Worm (Caenorhabditis elegans): ENCODE measurements around the gene ten-1.

ten-1 gene

ce11 chrIII:6857390-6857848 is 36.7 kb downstream of the ten-1 start (continued):
- TF ChIP-seq swsn-7 (tag; optimal IDR thresholded peaks at IDR 0.05) (no peak), Y116A8C.19 (tag; optimal IDR thresholded peaks at IDR 0.05; ENCODE audit: borderline replicate concordance) (no peak), nhr-47 (tag; optimal IDR thresholded peaks at IDR 0.05) (peak; percentile 5), elt-2 (tag; optimal IDR thresholded peaks at IDR 0.05) (peak; percentile 67), nhr-71 (tag; optimal IDR thresholded peaks at IDR 0.05) (peak; percentile 70), ets-5 (GFP tag; IDR thresholded peaks at IDR 0.05) (no peak), rnt-1 (tag; optimal IDR thresholded peaks at IDR 0.05) (peak; percentile 39), unc-62 (GFP tag; optimal IDR thresholded peaks at IDR 0.05) (no peak), zag-1 (tag; optimal IDR thresholded peaks at IDR 0.05) (no peak), snu-23 (GFP tag; optimal IDR thresholded peaks at IDR 0.05) (peak; percentile 78), unc-86 (tag; optimal IDR thresholded peaks at IDR 0.05) (no peak), pag-3 (tag; optimal IDR thresholded peaks at IDR 0.05; ENCODE audit: borderline replicate concordance, insufficient read depth) (no peak)

DNA sequence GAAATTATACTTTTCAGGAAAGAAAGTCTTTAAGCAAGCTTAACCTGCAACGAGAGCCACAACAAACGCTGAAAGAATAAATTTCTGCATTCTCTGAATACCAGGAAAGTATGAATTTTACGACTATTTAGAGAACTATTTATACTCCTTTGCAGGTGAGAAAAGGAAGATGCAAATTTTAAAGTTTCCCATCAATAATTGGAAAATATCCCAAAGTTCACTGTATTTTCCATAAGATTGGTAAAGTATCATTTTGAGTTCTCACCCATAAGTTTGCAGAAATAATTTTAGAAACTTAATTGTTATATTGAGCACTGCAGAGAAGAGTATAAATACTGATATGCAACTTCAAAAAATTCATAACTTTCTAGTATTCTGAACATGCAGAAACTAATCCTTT is 38.7 kb downstream of the ten-1 start, which contains the start of gene clec-158:
TSS of gene clec-158 (minus strand) at position 101 of the 400 bp plus-strand sequence.
- TF ChIP-seq sptf-1 (tag; optimal IDR thresholded peaks at IDR 0.05): no peak
- no peak for TF ChIP-seq nhr-84 (tag; optimal IDR thresholded peaks at IDR 0.05)
- TF ChIP-seq nhr-12 (tag; optimal IDR thresholded peaks at IDR 0.05): no peak
- no peak for TF ChIP-seq ces-1 (GFP tag; optimal IDR thresholded peaks at IDR 0.05)
- TF ChIP-seq ceh-82 (tag; optimal IDR thresholded peaks at IDR 0.05): no peak
- TF ChIP-seq nhr-47 (tag; optimal IDR thresholded peaks at IDR 0.05): no peak
- TF ChIP-seq ceh-88 (GFP tag; IDR thresholded peaks at IDR 0.05): no peak

DNA sequence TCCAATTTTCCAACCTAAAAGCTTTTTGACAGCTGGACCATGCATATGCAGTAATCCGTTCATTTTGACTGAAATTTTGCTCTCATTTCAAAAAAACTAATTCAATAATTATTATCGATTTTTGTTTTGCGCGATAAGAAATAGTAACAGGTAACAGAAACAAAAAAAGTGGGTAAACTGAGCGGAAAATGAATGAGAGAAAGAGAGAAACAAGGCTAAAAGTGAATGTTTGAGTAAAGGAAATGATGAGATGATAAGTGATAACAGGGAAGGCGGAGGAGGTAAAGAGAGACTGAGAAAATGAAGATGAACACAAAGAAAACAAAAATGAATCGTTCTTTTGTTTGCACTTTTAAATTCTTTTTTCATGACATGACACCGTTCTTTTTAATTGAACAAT is 43.2 kb downstream of the ten-1 start, which contains the start of gene sma-3:
TSS of gene sma-3 (minus strand) at position 68 of the 400 bp plus-strand sequence.
- TF ChIP-seq ztf-11 (tag; optimal IDR thresholded peaks at IDR 0.05) (no peak), mep-1 (tag; optimal IDR thresholded peaks at IDR 0.05) (peak; percentile 7), lin-35 (GFP tag; optimal IDR thresholded peaks at IDR 0.05) (peak in 1 of 2 experiments; percentile 22), pag-3 (tag; optimal IDR thresholded peaks at IDR 0.05; ENCODE audit: borderline replicate concordance, insufficient read depth) (no peak), swsn-7 (tag; optimal IDR thresholded peaks at IDR 0.05) (no peak), elt-2 (tag; optimal IDR thresholded peaks at IDR 0.05) (peak; percentile 10), nhr-84 (tag; optimal IDR thresholded peaks at IDR 0.05) (no peak), lin-14 (GFP tag; optimal IDR thresholded peaks at IDR 0.05) (peak; percentile 64), nhr-20 (tag; optimal IDR thresholded peaks at IDR 0.05) (no peak), elt-3 (tag; optimal IDR thresholded peaks at IDR 0.05) (peak in 3 of 6 experiments; percentile 18 to 81 (median 19)), nhr-77 (tag; optimal IDR thresholded peaks at IDR 0.05) (no peak), efl-1 (optimal IDR thresholded peaks at IDR 0.05) (no peak), efl-1 (GFP tag; optimal IDR thresholded peaks at IDR 0.05 in 1 of 2) (peak in 1 of 2 experiments; percentile 74), snu-23 (GFP tag; optimal IDR thresholded peaks at IDR 0.05) (peak; percentile 3), lsy-2 (tag; optimal IDR thresholded peaks at IDR 0.05) (peak in 1 of 2 experiments; percentile 16), blmp-1 (tag; optimal IDR thresholded peaks at IDR 0.05) (peak; percentile 96), mef-2 (tag; optimal IDR thresholded peaks at IDR 0.05) (no peak)

- TF ChIP-seq skn-1 (tag; optimal IDR thresholded peaks at IDR 0.05) (peak; percentile 45), lin-15B (tag; optimal IDR thresholded peaks at IDR 0.05) (no peak), C04F5.9 (tag; optimal IDR thresholded peaks at IDR 0.05) (no peak), mab-9 (GFP tag; IDR thresholded peaks at IDR 0.05) (no peak), tbx-2 (tag; optimal IDR thresholded peaks at IDR 0.05) (peak; percentile 21), nhr-71 (tag; optimal IDR thresholded peaks at IDR 0.05) (peak; percentile 56), blmp-1 (tag; optimal IDR thresholded peaks at IDR 0.05) (peak; percentile 50), dpl-1 (GFP tag; optimal IDR thresholded peaks at IDR 0.05) (peak; percentile 81 to 91 (median 87)), C34B4.2 (tag; optimal IDR thresholded peaks at IDR 0.05) (no peak), mep-1 (tag; optimal IDR thresholded peaks at IDR 0.05) (peak; percentile 55), efl-1 (optimal IDR thresholded peaks at IDR 0.05) (peak; percentile 83 to 90), efl-1 (GFP tag; optimal IDR thresholded peaks at IDR 0.05 in 1 of 2) (peak; percentile 91 to 99), sup-37 (GFP tag; optimal IDR thresholded peaks at IDR 0.05) (no peak), elt-3 (tag; optimal IDR thresholded peaks at IDR 0.05) (peak in 1 of 6 experiments; percentile 33), lsy-2 (tag; optimal IDR thresholded peaks at IDR 0.05) (peak; percentile 20 to 77), xbp-1 (tag; optimal IDR thresholded peaks at IDR 0.05) (peak; percentile 7), lir-3 (tag; optimal IDR thresholded peaks at IDR 0.05; ENCODE audit: poor library complexity) (no peak), lin-35 (GFP tag; optimal IDR thresholded peaks at IDR 0.05) (peak; percentile 87 to 95), F16B12.6 (tag; optimal IDR thresholded peaks at IDR 0.05) (peak; percentile 7), lin-14 (GFP tag; optimal IDR thresholded peaks at IDR 0.05) (peak; percentile 36), C16A3.4 (tag; optimal IDR thresholded peaks at IDR 0.05) (peak; percentile 53), rnt-1 (tag; optimal IDR thresholded peaks at IDR 0.05) (peak; percentile 36), nhr-77 (tag; optimal IDR thresholded peaks at IDR 0.05) (peak; percentile 8), nhr-19 (GFP tag; conservative IDR thresholded peaks at IDR 0.05) (peak; percentile 14; the same call in 1 of the 2 replicates), unc-130 (tag; optimal IDR thresholded peaks at IDR 0.05) (peak; percentile 26), snu-23 (GFP tag; optimal IDR thresholded peaks at IDR 0.05) (peak; percentile 43), nhr-20 (tag; optimal IDR thresholded peaks at IDR 0.05) (peak; percentile 21)
Observed at ce11 chrIII:6869268-6869667, 48.5 kb downstream of the ten-1 start, which contains the start of the genes cra-1 and kbp-1. Gene cra-1 (minus strand): TSS chrIII:6869460. Gene kbp-1 (plus strand): TSS chrIII:6869633.

All from whole organism, L1 larva.